Worm (Caenorhabditis elegans) whole organism, early embryonic: ENCODE data around the gene ndg-4.

Experiments used
- F13C5.2 ChIP-seq: sonication (generic microtip); optimal IDR thresholded peaks from 2 replicates; lab custom pipeline; 2017; ENCODE audit warnings: mild to moderate bottlenecking, missing genetic modification characterization, inconsistent platforms, missing compliant biosample characterization
- aly-1 ChIP-seq: sonication (generic microtip); optimal IDR thresholded peaks from 2 replicates; lab custom pipeline; 2016; ENCODE audit warnings: missing genetic modification characterization, missing compliant biosample characterization
- ama-1 ChIP-seq: fragments of 150-350 bp; optimal IDR thresholded peaks from 2 replicates; lab custom pipeline; 2014
- ceh-13 ChIP-seq: fragments of 200-800 bp; sonication (Bioruptor generic); optimal IDR thresholded peaks from 2 replicates; lab custom pipeline; 2018; ENCODE audit warnings: mild to moderate bottlenecking, missing genetic modification characterization, missing compliant biosample characterization
- ceh-36 ChIP-seq: sonication (generic microtip); optimal IDR thresholded peaks from 2 replicates; lab custom pipeline; 2016; ENCODE audit warnings: missing genetic modification characterization, inconsistent platforms, missing compliant biosample characterization
- ets-7 ChIP-seq: sonication (generic microtip); optimal IDR thresholded peaks from 2 replicates; lab custom pipeline; 2016; ENCODE audit warnings: missing genotype, missing genetic modification characterization, missing compliant biosample characterization
- flt-1 ChIP-seq: fragments of 200-800 bp; sonication (Bioruptor generic); IDR thresholded peaks from 2 replicates; pipeline ENCODE4 v1.3.6; 2022; ENCODE audit warnings: missing genetic modification characterization, missing compliant biosample characterization
- hmbx-1 ChIP-seq: sonication (generic microtip); optimal IDR thresholded peaks from 2 replicates; lab custom pipeline; 2016; ENCODE audit warnings: mild to moderate bottlenecking, missing genetic modification characterization, missing compliant biosample characterization
- pes-1 ChIP-seq: fragments of 200-800 bp; sonication (Bioruptor generic); IDR thresholded peaks from 2 replicates; pipeline ENCODE4 v1.3.6; 2022; ENCODE audit warnings: missing genetic modification reagents, missing genetic modification characterization, missing compliant biosample characterization
- scrt-1 ChIP-seq: fragments of 200-800 bp; sonication (Bioruptor generic); IDR thresholded peaks from 2 replicates; pipeline ENCODE4 v1.3.6; 2022; ENCODE audit warnings: missing genetic modification characterization, missing compliant biosample characterization
- tbx-11 ChIP-seq: fragments of 200-800 bp; sonication (Bioruptor generic); IDR thresholded peaks from 2 replicates; pipeline ENCODE4 v1.3.6; 2022; ENCODE audit warnings: missing genetic modification characterization, missing compliant biosample characterization
- tbx-37 ChIP-seq: fragments of 200-800 bp; sonication (Bioruptor generic); conservative IDR thresholded peaks from 2 replicates; pipeline ENCODE4 v1.3.6; 2022; ENCODE audit warnings: missing genetic modification reagents, missing genetic modification characterization, missing compliant biosample characterization

ce11 chrIII:4461337-4461736 is 5.8 kb downstream of the ndg-4 start:
- TF ChIP-seq ama-1 = no peak
- TF ChIP-seq ceh-13 (GFP tag; lab: Kevin White, UChicago) = no peak
- TF ChIP-seq aly-1 (tag; lab: Kevin White, UChicago) = no peak
- TF ChIP-seq hmbx-1 (tag; lab: Kevin White, UChicago) = no peak
- TF ChIP-seq flt-1 = no peak
- no peak for TF ChIP-seq tbx-37 (GFP tag; lab: Robert Waterston, UW)
- TF ChIP-seq pes-1 (GFP tag; lab: Robert Waterston, UW) = no peak
- TF ChIP-seq F13C5.2 (tag; lab: Kevin White, UChicago) = no peak
- TF ChIP-seq ets-7 (tag; lab: Kevin White, UChicago) = no peak
- TF ChIP-seq scrt-1 (GFP tag; lab: Robert Waterston, UW) = no peak
- TF ChIP-seq tbx-11 (GFP tag; lab: Robert Waterston, UW) = no peak
- no peak for TF ChIP-seq ceh-36 (tag; lab: Kevin White, UChicago)
